Fruit fly (Drosophila melanogaster) whole organism, prepupa: Measurements from ENCODE around the gene Dbx.
A peak's percentile ranks its signal among the peaks of the same experiment; 100 is the strongest.

ENCODE experiments used
- Blimp-1 ChIP-seq: fragments of 200-800 bp; sonication (Bioruptor generic); optimal IDR thresholded peaks from 3 replicates; lab custom pipeline; 2017; ENCODE audit warnings: missing biosample characterization, missing genetic modification characterization, mild to moderate bottlenecking, moderate library complexity, missing genetic modification reagents
- CG10631 ChIP-seq: fragments of 200-800 bp; sonication (Bioruptor generic); optimal IDR thresholded peaks from 2 replicates; lab custom pipeline; 2016; ENCODE audit warnings: missing biosample characterization, missing genetic modification characterization
- CG10669 ChIP-seq: fragments of 200-800 bp; sonication (Bioruptor generic); optimal IDR thresholded peaks from 3 replicates; lab custom pipeline; 2018; ENCODE audit warnings: missing biosample characterization, mild to moderate bottlenecking, missing genetic modification characterization, moderate library complexity
- CG11294 ChIP-seq: fragments of 200-800 bp; sonication (Bioruptor generic); IDR thresholded peaks from 2 replicates; pipeline ENCODE4 v1.3.6; 2022; ENCODE audit warnings: missing biosample characterization, missing genetic modification characterization
- CG11902 ChIP-seq: fragments of 200-800 bp; sonication (Bioruptor generic); optimal IDR thresholded peaks from 3 replicates; lab custom pipeline; 2016; ENCODE audit warnings: missing biosample characterization, missing genetic modification characterization
- CG15336 ChIP-seq: fragments of 200-800 bp; sonication (Bioruptor generic); IDR thresholded peaks from 2 replicates; pipeline ENCODE4 v1.3.6; 2022; ENCODE audit warnings: missing biosample characterization, missing genetic modification characterization
- CG1621 ChIP-seq: fragments of 200-800 bp; sonication (Bioruptor generic); optimal IDR thresholded peaks from 3 replicates; lab custom pipeline; 2018; ENCODE audit warnings: missing biosample characterization, mild to moderate bottlenecking, missing genetic modification characterization
- CG16779 ChIP-seq: fragments of 200-800 bp; sonication (Bioruptor generic); optimal IDR thresholded peaks from 3 replicates; lab custom pipeline; 2017; ENCODE audit warnings: missing biosample characterization, mild to moderate bottlenecking, missing genetic modification characterization
- CG3032 ChIP-seq: fragments of 200-800 bp; optimal IDR thresholded peaks from 2 replicates; lab custom pipeline; 2019; ENCODE audit warnings: missing biosample characterization, mild to moderate bottlenecking, missing genetic modification characterization, moderate library complexity
- CG31627 ChIP-seq: fragments of 200-800 bp; sonication (Bioruptor generic); optimal IDR thresholded peaks from 3 replicates; lab custom pipeline; 2016; ENCODE audit warnings: missing biosample characterization, missing genetic modification characterization
- CG32006 ChIP-seq: fragments of 200-800 bp; sonication (Bioruptor generic); optimal IDR thresholded peaks from 3 replicates; lab custom pipeline; 2017; ENCODE audit warnings: missing biosample characterization, mild to moderate bottlenecking, missing genetic modification characterization
- CG34406 ChIP-seq: fragments of 200-800 bp; sonication (Bioruptor generic); optimal IDR thresholded peaks from 3 replicates; lab custom pipeline; 2016; ENCODE audit warnings: missing biosample characterization, missing genetic modification characterization
- CG3919 ChIP-seq: fragments of 200-800 bp; sonication (Bioruptor generic); optimal IDR thresholded peaks from 3 replicates; lab custom pipeline; 2016; ENCODE audit warnings: missing biosample characterization, missing genetic modification characterization
- CG4318 ChIP-seq: fragments of 200-800 bp; sonication (Bioruptor generic); optimal IDR thresholded peaks from 3 replicates; lab custom pipeline; 2017; ENCODE audit warnings: missing biosample characterization, mild to moderate bottlenecking, missing genetic modification characterization
- CG6808 ChIP-seq: fragments of 200-800 bp; sonication (Bioruptor generic); optimal IDR thresholded peaks from 3 replicates; lab custom pipeline; 2017; ENCODE audit warnings: missing biosample characterization, missing genetic modification characterization, mild to moderate bottlenecking, moderate library complexity, missing genetic modification reagents
- CG6854 ChIP-seq: fragments of 200-800 bp; sonication (Bioruptor generic); optimal IDR thresholded peaks from 2 replicates; lab custom pipeline; 2017; ENCODE audit warnings: missing biosample characterization, mild to moderate bottlenecking, missing genetic modification characterization
- CG7368 ChIP-seq: fragments of 200-800 bp; sonication (Bioruptor generic); optimal IDR thresholded peaks from 3 replicates; lab custom pipeline; 2016; ENCODE audit warnings: missing biosample characterization, missing genetic modification characterization
- CG8119 ChIP-seq: fragments of 200-800 bp; sonication (Bioruptor generic); IDR thresholded peaks from 3 replicates; pipeline ENCODE4 v1.3.6; 2022; ENCODE audit warnings: missing biosample characterization, missing genetic modification characterization
- CG8319 ChIP-seq: fragments of 200-800 bp; sonication (Bioruptor generic); optimal IDR thresholded peaks from 3 replicates; lab custom pipeline; 2016; ENCODE audit warnings: missing biosample characterization, missing genetic modification characterization
- CG9139 ChIP-seq: fragments of 200-800 bp; sonication (Bioruptor generic); optimal IDR thresholded peaks from 3 replicates; lab custom pipeline; 2017; ENCODE audit warnings: missing biosample characterization, mild to moderate bottlenecking, missing genetic modification characterization
- Eip75B ChIP-seq: fragments of 200-800 bp; sonication (Bioruptor generic); optimal IDR thresholded peaks from 3 replicates; lab custom pipeline; 2016; ENCODE audit warnings: missing biosample characterization, missing genetic modification characterization
- Eip93F ChIP-seq: fragments of 200-800 bp; sonication (Bioruptor generic); optimal IDR thresholded peaks from 2 replicates; lab custom pipeline; 2016; ENCODE audit warnings: missing biosample characterization, mild to moderate bottlenecking, missing genetic modification characterization
- Ets21C ChIP-seq: fragments of 200-800 bp; sonication (Bioruptor generic); optimal IDR thresholded peaks from 3 replicates; lab custom pipeline; 2016; ENCODE audit warnings: missing biosample characterization, missing genetic modification characterization
- Ets96B ChIP-seq: fragments of 200-800 bp; optimal IDR thresholded peaks from 2 replicates; lab custom pipeline; 2019; ENCODE audit warnings: missing biosample characterization, mild to moderate bottlenecking, missing genetic modification characterization, moderate library complexity
- Gug ChIP-seq: fragments of 200-800 bp; sonication (Bioruptor generic); IDR thresholded peaks from 2 replicates; pipeline ENCODE4 v1.3.6; 2022; ENCODE audit warnings: missing biosample characterization, missing genetic modification characterization
- Hr38 ChIP-seq: sonication (Bioruptor generic); optimal IDR thresholded peaks from 2 replicates; lab custom pipeline; 2016; ENCODE audit warnings: missing biosample characterization, missing genetic modification characterization
- Hr39 ChIP-seq: fragments of 200-800 bp; sonication (Bioruptor generic); optimal IDR thresholded peaks from 2 replicates; lab custom pipeline; 2016; ENCODE audit warnings: missing biosample characterization, missing genetic modification characterization
- Hr4 ChIP-seq: fragments of 200-800 bp; sonication (Bioruptor generic); optimal IDR thresholded peaks from 3 replicates; lab custom pipeline; 2016; ENCODE audit warnings: missing biosample characterization, missing genetic modification characterization
- Lpt ChIP-seq: fragments of 200-800 bp; sonication (Bioruptor generic); optimal IDR thresholded peaks from 3 replicates; lab custom pipeline; 2016; ENCODE audit warnings: missing biosample characterization, missing genetic modification characterization
- Met ChIP-seq: fragments of 200-800 bp; sonication (Bioruptor generic); optimal IDR thresholded peaks from 3 replicates; lab custom pipeline; 2016; ENCODE audit warnings: missing biosample characterization, missing genetic modification characterization
- Smox ChIP-seq: fragments of 200-800 bp; sonication (Bioruptor generic); optimal IDR thresholded peaks from 3 replicates; lab custom pipeline; 2016; ENCODE audit warnings: missing biosample characterization, missing genetic modification characterization
- Sox102F ChIP-seq: fragments of 200-800 bp; sonication (Bioruptor generic); optimal IDR thresholded peaks from 2 replicates; lab custom pipeline; 2016; ENCODE audit warnings: missing biosample characterization, mild to moderate bottlenecking, missing genetic modification characterization
- Sox14 ChIP-seq: fragments of 200-800 bp; sonication (Bioruptor generic); optimal IDR thresholded peaks from 3 replicates; lab custom pipeline; 2016; ENCODE audit warnings: missing biosample characterization, missing genetic modification characterization
- Sox15 ChIP-seq: fragments of 200-800 bp; sonication (Bioruptor generic); optimal IDR thresholded peaks from 3 replicates; lab custom pipeline; 2016; ENCODE audit warnings: missing biosample characterization, missing genetic modification characterization
- achi ChIP-seq: fragments of 200-800 bp; sonication (Bioruptor generic); optimal IDR thresholded peaks from 3 replicates; lab custom pipeline; 2016; ENCODE audit warnings: missing biosample characterization, missing genetic modification characterization
- acj6 ChIP-seq: fragments of 200-800 bp; sonication (Bioruptor generic); optimal IDR thresholded peaks from 3 replicates; lab custom pipeline; 2016; ENCODE audit warnings: missing biosample characterization, missing genetic modification characterization
- cyc ChIP-seq: fragments of 200-800 bp; sonication (Bioruptor generic); optimal IDR thresholded peaks from 3 replicates; lab custom pipeline; 2016; ENCODE audit warnings: missing biosample characterization, missing genetic modification characterization
- dsx ChIP-seq: fragments of 200-800 bp; optimal IDR thresholded peaks from 3 replicates; lab custom pipeline; 2019; ENCODE audit warnings: missing biosample characterization, mild to moderate bottlenecking, missing genetic modification characterization, moderate library complexity; ENCODE audit not compliant: poor library complexity, severe bottlenecking
- eg ChIP-seq: fragments of 200-800 bp; sonication (Bioruptor generic); IDR thresholded peaks from 3 replicates; pipeline ENCODE4 v1.3.6; 2022; ENCODE audit warnings: missing biosample characterization, missing genetic modification characterization
- esn ChIP-seq: fragments of 200-800 bp; sonication (Bioruptor generic); optimal IDR thresholded peaks from 2 replicates; lab custom pipeline; 2016; ENCODE audit warnings: missing biosample characterization, mild to moderate bottlenecking, missing genetic modification characterization, moderate library complexity
- fd59A ChIP-seq: fragments of 200-800 bp; sonication (Bioruptor generic); optimal IDR thresholded peaks from 2 replicates; lab custom pipeline; 2017; ENCODE audit warnings: missing biosample characterization, mild to moderate bottlenecking, missing genetic modification characterization, missing genetic modification reagents
- fkh ChIP-seq: fragments of 200-800 bp; sonication (Bioruptor generic); optimal IDR thresholded peaks from 3 replicates; lab custom pipeline; 2017; ENCODE audit warnings: missing biosample characterization, mild to moderate bottlenecking, missing genetic modification characterization, moderate library complexity
- lz ChIP-seq: fragments of 200-800 bp; sonication (Bioruptor generic); optimal IDR thresholded peaks from 3 replicates; lab custom pipeline; 2016; ENCODE audit warnings: missing biosample characterization, missing genetic modification characterization
- net ChIP-seq: fragments of 200-800 bp; sonication (Bioruptor generic); optimal IDR thresholded peaks from 3 replicates; lab custom pipeline; 2016; ENCODE audit warnings: missing biosample characterization, missing genetic modification characterization
- pdm3 ChIP-seq: fragments of 200-800 bp; sonication (Bioruptor generic); optimal IDR thresholded peaks from 3 replicates; lab custom pipeline; 2016; ENCODE audit warnings: missing biosample characterization, missing genetic modification characterization
- salr ChIP-seq, 2 experiments: fragments of 200-800 bp; sonication (Bioruptor generic); optimal IDR thresholded peaks; 3 replicates each; lab custom pipeline; 2016 to 2018; ENCODE audit warnings: missing biosample characterization in 2 of 2, missing genetic modification characterization in 2 of 2, mild to moderate bottlenecking in 1 of 2
- ss ChIP-seq, 2 experiments: fragments of 200-800 bp; sonication (Bioruptor generic); optimal IDR thresholded peaks; 2 replicates in 1 of 2; 3 replicates in 1 of 2; lab custom pipeline; 2017 to 2018; ENCODE audit warnings: mild to moderate bottlenecking in 2 of 2, missing biosample characterization in 2 of 2, missing genetic modification characterization in 2 of 2, moderate library complexity in 1 of 2
- svp ChIP-seq: fragments of 200-800 bp; sonication (Bioruptor generic); peaks from one replicate; lab custom pipeline; 2016; ENCODE audit warnings: missing biosample characterization, missing genetic modification characterization
- topi ChIP-seq: fragments of 200-800 bp; sonication (Bioruptor generic); optimal IDR thresholded peaks from 3 replicates; lab custom pipeline; 2016; ENCODE audit warnings: missing biosample characterization, missing genetic modification characterization
- vri ChIP-seq: fragments of 200-800 bp; sonication (Bioruptor generic); optimal IDR thresholded peaks from 3 replicates; lab custom pipeline; 2016; ENCODE audit warnings: missing biosample characterization, mild to moderate bottlenecking, missing genetic modification characterization

The Dbx gene

dm6 chr3L:1920943-1921342 is at the start of gene Dbx:
Gene Dbx, plus strand, starts transcription at chr3L:1921307.
- TF ChIP-seq Met (GFP tag; lab: Kevin White, UChicago) (no peak), pdm3 (no peak), fkh (GFP tag; lab: Kevin White, UChicago) (no peak), Gug (GFP tag; lab: Robert Waterston, UW) (no peak), Hr39 (GFP tag; lab: Kevin White, UChicago) (no peak), acj6 (GFP tag; lab: Kevin White, UChicago) (no peak), Sox15 (GFP tag; lab: Kevin White, UChicago) (no peak), ss (GFP tag; optimal IDR thresholded peaks at IDR 0.05; lab: Kevin White, UChicago) (no peak), vri (no peak), CG8119 (no peak), CG9139 (no peak), Hr38 (no peak), CG15336 (GFP tag; lab: Robert Waterston, UW) (no peak), Sox14 (no peak), CG3032 (no peak), CG8319 (GFP tag; lab: Kevin White, UChicago) (no peak)

- TF ChIP-seq CG8119 (peak; percentile 78), Ets21C (GFP tag; lab: Kevin White, UChicago) (peak; percentile 35), topi (peak; percentile 63), CG10631 (GFP tag; lab: Kevin White, UChicago) (no peak), CG32006 (GFP tag; lab: Kevin White, UChicago) (peak; percentile 60), Eip75B (GFP tag; lab: Kevin White, UChicago) (no peak), CG3919 (GFP tag; lab: Kevin White, UChicago) (no peak), CG1621 (tag; lab: Kevin White, UChicago) (peak; percentile 100), Ets96B (peak; percentile 68), Hr38 (no peak), net (peak; percentile 46), ss (GFP tag; optimal IDR thresholded peaks at IDR 0.05; lab: Kevin White, UChicago) (no peak), Blimp-1 (no peak), svp (GFP tag; lab: Kevin White, UChicago) (no peak), vri (no peak), dsx (peak; percentile 45), esn (GFP tag; lab: Kevin White, UChicago) (peak; percentile 69), CG11902 (GFP tag; lab: Kevin White, UChicago) (peak; percentile 7), Eip93F (GFP tag; lab: Kevin White, UChicago) (no peak), CG16779 (tag; lab: Kevin White, UChicago) (peak; percentile 19), Sox15 (GFP tag; lab: Kevin White, UChicago) (peak; percentile 26), Hr4 (peak; percentile 68), CG10669 (no peak), cyc (GFP tag; lab: Kevin White, UChicago) (peak; percentile 71), Sox102F (GFP tag; lab: Kevin White, UChicago) (peak; percentile 59), salr (GFP tag; optimal IDR thresholded peaks at IDR 0.05; lab: Kevin White, UChicago) (peak in 1 of 2 experiments; percentile 22), CG34406 (GFP tag; lab: Kevin White, UChicago) (peak; percentile 42), Gug (GFP tag; lab: Robert Waterston, UW) (peak; percentile 22; the same call in 1 of the 2 replicates), Smox (GFP tag; lab: Kevin White, UChicago) (no peak), CG15336 (GFP tag; lab: Robert Waterston, UW) (peak; percentile 76), Lpt (GFP tag; lab: Kevin White, UChicago) (peak; percentile 31), achi (GFP tag; lab: Kevin White, UChicago) (peak; percentile 83), fd59A (GFP tag; lab: Kevin White, UChicago) (no peak), lz (peak; percentile 59), CG6854 (GFP tag; lab: Kevin White, UChicago) (no peak), eg (GFP tag; lab: Robert Waterston, UW) (peak; percentile 86), CG6808 (GFP tag; lab: Kevin White, UChicago) (no peak), CG7368 (GFP tag; lab: Kevin White, UChicago) (peak; percentile 52), Met (GFP tag; lab: Kevin White, UChicago) (no peak), CG4318 (GFP tag; lab: Kevin White, UChicago) (no peak), CG11294 (GFP tag; lab: Robert Waterston, UW) (peak; percentile 42; the same call in 1 of the 2 replicates), CG31627 (GFP tag; lab: Kevin White, UChicago) (peak; percentile 52), CG9139 (no peak)
Observed at dm6 chr3L:1876215-1876625, 44.9 kb upstream of the Dbx start, which contains the start of gene dre4. Gene dre4, minus strand, starts transcription at chr3L:1876312.
